Fruit fly (Drosophila melanogaster) whole organism, embryonic: Measurements from ENCODE around the gene CG43054.
A peak's percentile ranks its signal among the peaks of the same experiment; 100 is the strongest.

ENCODE experiments used
- BtbVII ChIP-seq: fragments of 200-800 bp; sonication (Bioruptor generic); optimal IDR thresholded peaks from 3 replicates; lab custom pipeline; 2017; ENCODE audit warnings: missing biosample characterization, mild to moderate bottlenecking, missing genetic modification characterization
- CG10274 ChIP-seq: fragments of 200-800 bp; sonication (Bioruptor generic); optimal IDR thresholded peaks from 3 replicates; lab custom pipeline; 2017; ENCODE audit warnings: missing biosample characterization, mild to moderate bottlenecking, missing genetic modification characterization
- CG11504 ChIP-seq: fragments of 200-800 bp; sonication (Bioruptor generic); optimal IDR thresholded peaks from 3 replicates; lab custom pipeline; 2019; ENCODE audit warnings: missing biosample characterization, mild to moderate bottlenecking, missing genetic modification characterization, moderate library complexity
- CG13894 ChIP-seq: fragments of 200-800 bp; sonication (Bioruptor generic); optimal IDR thresholded peaks from 3 replicates; lab custom pipeline; 2018; ENCODE audit warnings: missing biosample characterization, mild to moderate bottlenecking, missing genetic modification characterization, moderate library complexity
- CG15269 ChIP-seq: fragments of 200-800 bp; sonication (Bioruptor generic); optimal IDR thresholded peaks from 2 replicates; lab custom pipeline; 2018; ENCODE audit warnings: missing biosample characterization, mild to moderate bottlenecking, missing genetic modification characterization, moderate library complexity
- CG15696 ChIP-seq: fragments of 200-800 bp; sonication (Bioruptor generic); optimal IDR thresholded peaks from 2 replicates; lab custom pipeline; 2019; ENCODE audit warnings: missing biosample characterization, mild to moderate bottlenecking, missing genetic modification characterization, moderate library complexity
- CG17328 ChIP-seq: fragments of 200-800 bp; sonication (Bioruptor generic); IDR thresholded peaks from 2 replicates; pipeline ENCODE4 v1.3.6; 2022; ENCODE audit warnings: missing biosample characterization, missing genetic modification characterization
- CG1792 ChIP-seq: fragments of 200-800 bp; sonication (Bioruptor generic); optimal IDR thresholded peaks from 2 replicates; lab custom pipeline; 2016; ENCODE audit warnings: missing biosample characterization, missing genetic modification characterization
- CG18599 ChIP-seq: fragments of 200-800 bp; sonication (Bioruptor generic); optimal IDR thresholded peaks from 3 replicates; lab custom pipeline; 2017; ENCODE audit warnings: missing biosample characterization, missing genetic modification characterization, mild to moderate bottlenecking, moderate library complexity, missing genetic modification reagents
- CG2120 ChIP-seq: fragments of 200-800 bp; sonication (Bioruptor generic); optimal IDR thresholded peaks from 3 replicates; lab custom pipeline; 2016; ENCODE audit warnings: missing biosample characterization, missing genetic modification characterization
- CG2678 ChIP-seq: fragments of 200-800 bp; sonication (Bioruptor generic); optimal IDR thresholded peaks from 3 replicates; lab custom pipeline; 2019; ENCODE audit warnings: missing biosample characterization, mild to moderate bottlenecking, missing genetic modification characterization, moderate library complexity
- CG2889 ChIP-seq: fragments of 200-800 bp; sonication (Bioruptor generic); IDR thresholded peaks from 3 replicates; pipeline ENCODE4 v1.3.6; 2022; ENCODE audit warnings: missing biosample characterization, missing genetic modification characterization
- CG3065 ChIP-seq: fragments of 200-800 bp; sonication (Bioruptor generic); optimal IDR thresholded peaks from 2 replicates; lab custom pipeline; 2016; ENCODE audit warnings: missing biosample characterization, missing genetic modification characterization
- CG31224 ChIP-seq: fragments of 200-800 bp; sonication (Bioruptor generic); IDR thresholded peaks from 2 replicates; pipeline ENCODE4 v1.3.6; 2022; ENCODE audit warnings: missing biosample characterization, missing genetic modification characterization
- CG31441 ChIP-seq: fragments of 200-800 bp; sonication (Bioruptor generic); IDR thresholded peaks from 2 replicates; pipeline ENCODE4 v1.3.6; 2022; ENCODE audit warnings: missing biosample characterization, missing genetic modification characterization
- CG3838 ChIP-seq: fragments of 200-800 bp; sonication (Bioruptor generic); optimal IDR thresholded peaks from 3 replicates; lab custom pipeline; 2016; ENCODE audit warnings: missing biosample characterization, missing genetic modification characterization
- CG6791 ChIP-seq: fragments of 200-800 bp; sonication (Bioruptor generic); IDR thresholded peaks from 3 replicates; pipeline ENCODE4 v1.3.6; 2022; ENCODE audit warnings: missing biosample characterization, missing genetic modification characterization; ENCODE audit not compliant: partially characterized antibody
- CG7745 ChIP-seq: fragments of 200-800 bp; sonication (Bioruptor generic); optimal IDR thresholded peaks from 2 replicates; lab custom pipeline; 2018; ENCODE audit warnings: missing biosample characterization, mild to moderate bottlenecking, missing genetic modification characterization, moderate library complexity
- CG7839 ChIP-seq: fragments of 200-800 bp; sonication (Bioruptor generic); optimal IDR thresholded peaks from 3 replicates; lab custom pipeline; 2018; ENCODE audit warnings: missing biosample characterization, mild to moderate bottlenecking, missing genetic modification characterization, moderate library complexity
- CoRest ChIP-seq: fragments of 200-800 bp; sonication (Bioruptor generic); optimal IDR thresholded peaks from 3 replicates; lab custom pipeline; 2018; ENCODE audit warnings: missing biosample characterization, mild to moderate bottlenecking, missing genetic modification characterization, moderate library complexity
- D ChIP-seq, 2 experiments: fragments of 200-800 bp in 1 of 2; fragments of >200 bp in 1 of 2; sonication (Bioruptor generic) in 1 of 2; optimal IDR thresholded peaks; 2 replicates in 1 of 2; 3 replicates in 1 of 2; lab custom pipeline; 2017; ENCODE audit warnings: mild to moderate bottlenecking in 1 of 2, missing biosample characterization in 1 of 2, missing genetic modification characterization in 1 of 2, missing genetic modification reagents in 1 of 2
- D19A ChIP-seq: fragments of 200-800 bp; optimal IDR thresholded peaks from 3 replicates; lab custom pipeline; 2019; ENCODE audit warnings: missing biosample characterization, mild to moderate bottlenecking, missing genetic modification characterization, moderate library complexity
- Fer1 ChIP-seq: fragments of 200-800 bp; sonication (Bioruptor generic); optimal IDR thresholded peaks from 2 replicates; lab custom pipeline; 2017; ENCODE audit warnings: missing biosample characterization, mild to moderate bottlenecking, missing genetic modification characterization
- Hmr ChIP-seq: fragments of 200-800 bp; sonication (Bioruptor generic); optimal IDR thresholded peaks from 3 replicates; lab custom pipeline; 2017; ENCODE audit warnings: mild to moderate bottlenecking, missing biosample characterization, missing genetic modification reagents, missing genetic modification characterization
- Lpt ChIP-seq: fragments of >200 bp; optimal IDR thresholded peaks from 2 replicates; lab custom pipeline; 2018; ENCODE audit warnings: missing biosample characterization, missing genetic modification characterization
- Myb ChIP-seq: fragments of 200-800 bp; sonication (Bioruptor generic); optimal IDR thresholded peaks from 2 replicates; lab custom pipeline; 2016; ENCODE audit warnings: missing biosample characterization, missing genetic modification characterization
- Oli ChIP-seq: fragments of 200-800 bp; sonication (Bioruptor generic); optimal IDR thresholded peaks from 2 replicates; lab custom pipeline; 2018; ENCODE audit warnings: missing biosample characterization, mild to moderate bottlenecking, missing genetic modification characterization, moderate library complexity
- Optix ChIP-seq: fragments of 200-800 bp; sonication (Bioruptor generic); IDR thresholded peaks from 3 replicates; pipeline ENCODE4 v1.3.6; 2022; ENCODE audit warnings: missing biosample characterization, missing genetic modification characterization
- Sin3A ChIP-seq: fragments of >200 bp; optimal IDR thresholded peaks from 2 replicates; lab custom pipeline; 2018
- abd-A ChIP-seq: fragments of 200-800 bp; sonication (Bioruptor generic); optimal IDR thresholded peaks from 3 replicates; lab custom pipeline; 2019; ENCODE audit warnings: missing biosample characterization, mild to moderate bottlenecking, missing genetic modification characterization, moderate library complexity
- amos ChIP-seq: fragments of 200-800 bp; sonication (Bioruptor generic); IDR thresholded peaks from 2 replicates; pipeline ENCODE4 v1.3.6; 2022; ENCODE audit warnings: missing biosample characterization, missing genetic modification characterization; ENCODE audit not compliant: partially characterized antibody
- aop ChIP-seq: fragments of 200-800 bp; sonication (Bioruptor generic); IDR thresholded peaks from 2 replicates; pipeline ENCODE4 v1.3.6; 2022; ENCODE audit warnings: missing biosample characterization, missing genetic modification characterization
- az2 ChIP-seq: fragments of 200-800 bp; sonication (Bioruptor generic); optimal IDR thresholded peaks from 3 replicates; lab custom pipeline; 2016; ENCODE audit warnings: missing biosample characterization, missing genetic modification characterization
- bcd ChIP-seq: fragments of 200-800 bp; sonication (Bioruptor generic); optimal IDR thresholded peaks from 2 replicates; lab custom pipeline; 2017; ENCODE audit warnings: missing biosample characterization, mild to moderate bottlenecking, missing genetic modification characterization
- cad ChIP-seq: fragments of >200 bp; optimal IDR thresholded peaks from 2 replicates; lab custom pipeline; 2017; ENCODE audit warnings: missing biosample characterization, missing genetic modification characterization
- cwo ChIP-seq: fragments of 200-800 bp; sonication (Bioruptor generic); optimal IDR thresholded peaks from 3 replicates; lab custom pipeline; 2017; ENCODE audit warnings: missing biosample characterization, missing genetic modification characterization, mild to moderate bottlenecking, moderate library complexity, missing genetic modification reagents
- dan ChIP-seq: fragments of 200-800 bp; sonication (Bioruptor generic); IDR thresholded peaks from 2 replicates; pipeline ENCODE4 v1.3.6; 2022; ENCODE audit warnings: missing biosample characterization, missing genetic modification characterization
- danr ChIP-seq: fragments of 200-800 bp; sonication (Bioruptor generic); IDR thresholded peaks from 2 replicates; pipeline ENCODE4 v1.3.6; 2022; ENCODE audit warnings: missing biosample characterization, missing genetic modification characterization
- fd64A ChIP-seq: fragments of 200-800 bp; sonication (Bioruptor generic); optimal IDR thresholded peaks from 3 replicates; lab custom pipeline; 2018; ENCODE audit warnings: missing biosample characterization, mild to moderate bottlenecking, missing genetic modification characterization
- hb ChIP-seq: fragments of 200-800 bp; sonication (Bioruptor generic); IDR thresholded peaks from 3 replicates; pipeline ENCODE4 v1.3.6; 2022; ENCODE audit warnings: missing biosample characterization, missing genetic modification characterization; ENCODE audit not compliant: partially characterized antibody
- kni ChIP-seq: fragments of 200-800 bp; sonication (Bioruptor generic); optimal IDR thresholded peaks from 3 replicates; lab custom pipeline; 2017; ENCODE audit warnings: mild to moderate bottlenecking, missing biosample characterization, missing genetic modification reagents, missing genetic modification characterization
- lab ChIP-seq: fragments of 200-800 bp; sonication (Bioruptor generic); optimal IDR thresholded peaks from 3 replicates; lab custom pipeline; 2017; ENCODE audit warnings: missing biosample characterization, missing genetic modification characterization, mild to moderate bottlenecking, moderate library complexity, missing genetic modification reagents
- lmd ChIP-seq: fragments of 200-800 bp; sonication (Bioruptor generic); IDR thresholded peaks from 2 replicates; pipeline ENCODE4 v1.3.6; 2022; ENCODE audit warnings: missing biosample characterization, missing genetic modification characterization
- nerfin-1 ChIP-seq: fragments of 200-800 bp; sonication (Bioruptor generic); optimal IDR thresholded peaks from 3 replicates; lab custom pipeline; 2019; ENCODE audit warnings: missing biosample characterization, mild to moderate bottlenecking, missing genetic modification characterization, moderate library complexity
- org-1 ChIP-seq: fragments of 200-800 bp; sonication (Bioruptor generic); optimal IDR thresholded peaks from 2 replicates; lab custom pipeline; 2017; ENCODE audit warnings: missing biosample characterization, missing genetic modification characterization
- pb ChIP-seq: fragments of 200-800 bp; sonication (Bioruptor generic); optimal IDR thresholded peaks from 3 replicates; lab custom pipeline; 2016; ENCODE audit warnings: missing biosample characterization, missing genetic modification characterization
- pnt ChIP-seq: fragments of 200-800 bp; sonication (Bioruptor generic); optimal IDR thresholded peaks from 3 replicates; lab custom pipeline; 2016; ENCODE audit warnings: missing biosample characterization, missing genetic modification characterization
- ro ChIP-seq: fragments of 200-800 bp; sonication (Bioruptor generic); IDR thresholded peaks from 2 replicates; pipeline ENCODE4 v1.3.6; 2022; ENCODE audit warnings: missing biosample characterization, missing genetic modification characterization
- scrt ChIP-seq: fragments of 200-800 bp; sonication (Bioruptor generic); optimal IDR thresholded peaks from 2 replicates; lab custom pipeline; 2018; ENCODE audit warnings: missing biosample characterization, mild to moderate bottlenecking, missing genetic modification characterization, moderate library complexity
- zf30C ChIP-seq: fragments of 200-800 bp; sonication (Bioruptor generic); optimal IDR thresholded peaks from 3 replicates; lab custom pipeline; 2018; ENCODE audit warnings: missing biosample characterization, mild to moderate bottlenecking, missing genetic modification characterization

Gene CG43054

DNA sequence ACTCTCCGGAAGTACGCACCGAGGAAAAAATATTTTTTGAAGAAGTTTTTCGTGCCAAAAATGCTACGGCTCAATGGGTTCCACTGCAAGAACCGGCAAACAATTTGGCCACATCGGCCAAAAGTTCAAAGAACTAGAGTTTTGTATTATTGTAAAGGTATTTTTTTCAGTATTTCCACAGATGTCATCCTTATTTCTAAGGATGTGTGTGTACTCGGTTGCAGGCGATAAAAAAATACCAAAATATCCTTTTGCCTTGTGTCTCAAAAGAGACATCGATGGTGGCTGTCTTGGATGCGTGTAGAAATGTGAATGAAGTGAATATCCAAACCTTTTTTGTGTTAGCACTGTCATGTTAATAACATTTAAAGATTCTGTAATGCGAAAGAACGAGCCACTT, 24.5 kb upstream of the CG43054 start (continued):
- no peak for TF ChIP-seq ro (GFP tag; lab: Robert Waterston, UW)
- TF ChIP-seq org-1 (GFP tag; lab: Kevin White, UChicago) = no peak
- no peak for TF ChIP-seq cad (GFP tag; lab: Kevin White, UChicago)
- no peak for TF ChIP-seq Fer1 (GFP tag; lab: Kevin White, UChicago)
- TF ChIP-seq D (optimal IDR thresholded peaks at IDR 0.05; lab: Kevin White, UChicago) = no peak
- TF ChIP-seq D (GFP tag; optimal IDR thresholded peaks at IDR 0.05; lab: Kevin White, UChicago) = no peak
- TF ChIP-seq Optix (GFP tag; lab: Robert Waterston, UW) = no peak
- TF ChIP-seq pnt (GFP tag; lab: Kevin White, UChicago) = no peak
- no peak for TF ChIP-seq Sin3A (lab: Kevin White, UChicago)
- no peak for TF ChIP-seq CG3065
- TF ChIP-seq kni (GFP tag; lab: Kevin White, UChicago) = no peak
- no peak for TF ChIP-seq danr (GFP tag; lab: Robert Waterston, UW)
- no peak for TF ChIP-seq Myb (GFP tag; lab: Kevin White, UChicago)
- no peak for TF ChIP-seq CG2678 (tag; lab: Kevin White, UChicago)
- TF ChIP-seq CG2889 (GFP tag; lab: Robert Waterston, UW) = no peak
- TF ChIP-seq zf30C (GFP tag; lab: Kevin White, UChicago) = no peak
- TF ChIP-seq nerfin-1 = peak; percentile 1
- TF ChIP-seq CG10274 (GFP tag; lab: Kevin White, UChicago) = no peak
- no peak for TF ChIP-seq CG31224 (GFP tag; lab: Robert Waterston, UW)
- TF ChIP-seq az2 (GFP tag; lab: Kevin White, UChicago) = no peak
- peak; percentile 43 for TF ChIP-seq amos (GFP tag; lab: Robert Waterston, UW)
- TF ChIP-seq CG7745 (tag; lab: Kevin White, UChicago) = no peak
- TF ChIP-seq CG11504 (tag; lab: Kevin White, UChicago) = peak; percentile 27
- TF ChIP-seq CG3838 (GFP tag; lab: Kevin White, UChicago) = no peak
- TF ChIP-seq Hmr (GFP tag; lab: Kevin White, UChicago) = peak; percentile 50
- TF ChIP-seq fd64A (GFP tag; lab: Kevin White, UChicago) = no peak
- TF ChIP-seq CG6791 (GFP tag; lab: Robert Waterston, UW) = 0 out of 3 replicates have a peak, but pooled peaks have one; percentile 45
- no peak for TF ChIP-seq CG17328

dm6 chr2L:17615471-17615870, 12.2 kb upstream of the CG43054 start:
- TF ChIP-seq Oli (tag; lab: Kevin White, UChicago) (peak; percentile 10), CG1792 (GFP tag; lab: Kevin White, UChicago) (no peak), lmd (GFP tag; lab: Robert Waterston, UW) (0 out of 2 replicates have a peak, but pooled peaks have one; percentile 17), cwo (GFP tag; lab: Kevin White, UChicago) (no peak), CG11504 (tag; lab: Kevin White, UChicago) (peak; percentile 50), abd-A (tag; lab: Kevin White, UChicago) (peak; percentile 0), CG31441 (no peak), CG15269 (peak; percentile 23), hb (GFP tag; lab: Robert Waterston, UW) (no peak), CG13894 (tag; lab: Kevin White, UChicago) (no peak), CG18599 (GFP tag; lab: Kevin White, UChicago) (peak; percentile 20), pb (GFP tag; lab: Kevin White, UChicago) (no peak), CG2120 (GFP tag; lab: Kevin White, UChicago) (peak; percentile 6), bcd (no peak), Lpt (GFP tag; lab: Kevin White, UChicago) (no peak), scrt (GFP tag; lab: Kevin White, UChicago) (peak; percentile 16), BtbVII (no peak), dan (GFP tag; lab: Robert Waterston, UW) (no peak), aop (no peak), CG7839 (tag; lab: Kevin White, UChicago) (peak; percentile 36), lab (peak; percentile 58), CG15696 (tag; lab: Kevin White, UChicago) (no peak), D19A (tag; lab: Kevin White, UChicago) (peak; percentile 85), CoRest (tag; lab: Kevin White, UChicago) (peak; percentile 23)
